Worm (Caenorhabditis elegans): ENCODE data around the gene ZK1086.3.

DNA sequence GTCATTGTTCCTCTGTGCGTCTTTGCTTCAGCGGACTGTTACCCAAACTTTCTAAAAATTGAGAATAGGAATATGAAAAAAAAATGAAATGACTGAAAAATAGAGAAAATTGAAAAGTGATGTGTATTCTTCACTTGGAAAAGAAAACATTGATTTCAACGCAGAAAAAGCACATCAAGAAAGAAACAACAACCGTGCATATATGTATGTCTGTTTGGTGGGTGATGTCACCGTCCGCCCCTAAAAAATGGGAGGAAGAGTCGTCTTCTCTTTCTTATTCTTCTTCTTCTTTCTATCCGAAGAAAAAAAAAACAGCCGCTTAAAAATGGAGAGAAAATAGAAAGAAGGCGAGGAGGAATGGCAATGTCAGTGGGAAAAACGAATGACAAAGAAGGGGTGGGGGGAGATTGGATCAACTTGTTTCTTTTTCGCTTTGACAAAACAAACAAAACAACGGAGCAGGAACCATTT is 20.1 kb upstream of the ZK1086.3 start, which contains the start of gene nkb-3:
- TF ChIP-seq dpl-1 (GFP tag; optimal IDR thresholded peaks at IDR 0.05) (no peak), unc-130 (GFP tag; optimal IDR thresholded peaks at IDR 0.05) (no peak), atf-7 (tag; optimal IDR thresholded peaks at IDR 0.05) (no peak), ama-1 (optimal IDR thresholded peaks at IDR 0.05) (no peak), ama-1 (GFP tag; optimal IDR thresholded peaks at IDR 0.05) (no peak)

All from whole organism, young adult.